Worm (Caenorhabditis elegans) whole organism, L3 larva: ENCODE data around the gene his-71.
A peak's percentile ranks its signal among the peaks of the same experiment; 100 is the strongest.

Source experiments
- ZK546.5 ChIP-seq: sonication (generic microtip); optimal IDR thresholded peaks from 2 replicates; lab custom pipeline; 2017; ENCODE audit warnings: missing biosample characterization, missing genetic modification characterization
- ama-1 ChIP-seq: fragments of 150-350 bp; optimal IDR thresholded peaks from 2 replicates; lab custom pipeline; 2018
- ceh-16 ChIP-seq: sonication (generic microtip); optimal IDR thresholded peaks from 2 replicates; lab custom pipeline; 2017; ENCODE audit warnings: missing biosample characterization, missing genetic modification characterization
- ceh-28 ChIP-seq: fragments of 150-350 bp; optimal IDR thresholded peaks from 2 replicates; lab custom pipeline; 2014; ENCODE audit warnings: missing biosample characterization, missing genetic modification reagents, missing genetic modification characterization
- ceh-9 ChIP-seq: sonication (generic microtip); optimal IDR thresholded peaks from 2 replicates; lab custom pipeline; 2018; ENCODE audit warnings: missing biosample characterization, missing genetic modification characterization
- daf-12 ChIP-seq: fragments of 150-350 bp; optimal IDR thresholded peaks from 2 replicates; lab custom pipeline; 2014; ENCODE audit warnings: missing biosample characterization, missing genetic modification reagents, missing genetic modification characterization
- egl-5 ChIP-seq: fragments of 150-350 bp; optimal IDR thresholded peaks from 2 replicates; lab custom pipeline; 2017; ENCODE audit warnings: missing biosample characterization, missing genetic modification reagents, missing genetic modification characterization, inconsistent platforms
- elt-2 ChIP-seq: sonication (generic microtip); optimal IDR thresholded peaks from 2 replicates; lab custom pipeline; 2016; ENCODE audit warnings: missing genetic modification reagents, mild to moderate bottlenecking, missing genetic modification characterization, missing compliant biosample characterization
- elt-3 ChIP-seq, 3 experiments: fragments of 150-350 bp in 1 of 3; sonication (generic microtip) in 2 of 3; optimal IDR thresholded peaks; 2 replicates in 2 of 3; 4 replicates in 1 of 3; lab custom pipeline; 2014 to 2017; ENCODE audit warnings: missing biosample characterization in 3 of 3, missing genetic modification characterization in 3 of 3
- eor-1 ChIP-seq, 2 experiments: fragments of 150-350 bp; optimal IDR thresholded peaks; 2 replicates each; lab custom pipeline; 2014 to 2018; ENCODE audit warnings: missing biosample characterization in 2 of 2, missing genetic modification characterization in 2 of 2
- fkh-10 ChIP-seq: sonication (generic microtip); optimal IDR thresholded peaks from 2 replicates; lab custom pipeline; 2017; ENCODE audit warnings: missing biosample characterization, missing genetic modification reagents, missing genetic modification characterization
- fkh-2 ChIP-seq: fragments of 150-350 bp; optimal IDR thresholded peaks from 2 replicates; lab custom pipeline; 2014; ENCODE audit warnings: missing biosample characterization, missing genetic modification reagents, missing genetic modification characterization
- fos-1 ChIP-seq: fragments of 150-350 bp; optimal IDR thresholded peaks from 2 replicates; lab custom pipeline; 2014; ENCODE audit warnings: missing biosample characterization, missing genetic modification characterization
- hmg-11 ChIP-seq: sonication (generic microtip); optimal IDR thresholded peaks from 2 replicates; lab custom pipeline; 2016; ENCODE audit warnings: missing genetic modification characterization, missing compliant biosample characterization
- jun-1 ChIP-seq: fragments of 150-350 bp; optimal IDR thresholded peaks from 2 replicates; lab custom pipeline; 2014; ENCODE audit warnings: missing biosample characterization, missing genetic modification reagents, missing genetic modification characterization
- lin-15B ChIP-seq: fragments of 150-350 bp; optimal IDR thresholded peaks from 2 replicates; lab custom pipeline; 2014; ENCODE audit warnings: missing biosample characterization, missing genetic modification characterization
- lin-39 ChIP-seq: fragments of 150-350 bp; optimal IDR thresholded peaks from 2 replicates; lab custom pipeline; 2018; ENCODE audit warnings: missing biosample characterization, missing genetic modification reagents, missing genetic modification characterization
- lsy-12 ChIP-seq: sonication (generic microtip); optimal IDR thresholded peaks from 2 replicates; lab custom pipeline; 2016; ENCODE audit warnings: mild to moderate bottlenecking, missing genetic modification characterization, missing compliant biosample characterization
- mdl-1 ChIP-seq: fragments of 150-350 bp; optimal IDR thresholded peaks from 2 replicates; lab custom pipeline; 2014; ENCODE audit warnings: missing biosample characterization, missing genetic modification characterization
- mml-1 ChIP-seq: fragments of 150-350 bp; sonication (generic microtip); optimal IDR thresholded peaks from 3 replicates; lab custom pipeline; 2014; ENCODE audit warnings: missing biosample characterization, missing genetic modification characterization
- nfya-1 ChIP-seq: sonication (generic microtip); optimal IDR thresholded peaks from 2 replicates; lab custom pipeline; 2017; ENCODE audit warnings: missing genetic modification characterization, mild to moderate bottlenecking, missing compliant biosample characterization, antibody characterized with exemption, moderate library complexity; ENCODE audit not compliant: insufficient read depth
- nhr-12 ChIP-seq: fragments of 150-350 bp; optimal IDR thresholded peaks from 2 replicates; lab custom pipeline; 2014; ENCODE audit warnings: missing biosample characterization, missing genetic modification characterization
- nhr-23 ChIP-seq: fragments of 150-350 bp; optimal IDR thresholded peaks from 2 replicates; lab custom pipeline; 2014; ENCODE audit warnings: missing biosample characterization, missing genetic modification reagents, missing genetic modification characterization
- nhr-25 ChIP-seq: sonication (generic microtip); optimal IDR thresholded peaks from 2 replicates; lab custom pipeline; 2017; ENCODE audit warnings: missing biosample characterization, missing genetic modification characterization
- nhr-43 ChIP-seq: sonication (generic microtip); optimal IDR thresholded peaks from 2 replicates; lab custom pipeline; 2016; ENCODE audit warnings: mild to moderate bottlenecking, missing genetic modification characterization, missing compliant biosample characterization; ENCODE audit not compliant: poor library complexity, severe bottlenecking
- nhr-67 ChIP-seq: fragments of 150-350 bp; optimal IDR thresholded peaks from 2 replicates; lab custom pipeline; 2014; ENCODE audit warnings: missing biosample characterization, missing genetic modification characterization
- nhr-76 ChIP-seq: fragments of 150-350 bp; sonication (generic microtip); optimal IDR thresholded peaks from 5 replicates; lab custom pipeline; 2014; ENCODE audit warnings: missing biosample characterization, missing genetic modification characterization
- nhr-77 ChIP-seq: fragments of 150-350 bp; optimal IDR thresholded peaks from 2 replicates; lab custom pipeline; 2014; ENCODE audit warnings: missing biosample characterization, missing genetic modification characterization
- pha-4 ChIP-seq: fragments of 150-350 bp; optimal IDR thresholded peaks from 2 replicates; lab custom pipeline; 2014; ENCODE audit warnings: missing biosample characterization, missing genetic modification reagents, missing genetic modification characterization
- pqm-1 ChIP-seq: fragments of 150-350 bp; optimal IDR thresholded peaks from 2 replicates; lab custom pipeline; 2017; ENCODE audit warnings: missing biosample characterization, missing genetic modification characterization, inconsistent platforms
- sea-2 ChIP-seq: fragments of 150-350 bp; sonication (generic microtip); optimal IDR thresholded peaks from 4 replicates; lab custom pipeline; 2014; ENCODE audit warnings: missing biosample characterization, missing genetic modification reagents, missing genetic modification characterization
- skn-1 ChIP-seq: fragments of 150-350 bp; optimal IDR thresholded peaks from 2 replicates; lab custom pipeline; 2014; ENCODE audit warnings: missing biosample characterization, missing genetic modification characterization
- snpc-4 ChIP-seq: fragments of 150-350 bp; optimal IDR thresholded peaks from 2 replicates; lab custom pipeline; 2014; ENCODE audit warnings: missing biosample characterization, missing genetic modification characterization
- unc-39 ChIP-seq: sonication (generic microtip); optimal IDR thresholded peaks from 4 replicates; lab custom pipeline; 2017; ENCODE audit warnings: missing biosample characterization, missing genetic modification characterization
- unc-62 ChIP-seq: fragments of 150-350 bp; sonication (generic microtip); optimal IDR thresholded peaks from 4 replicates; lab custom pipeline; 2014; ENCODE audit warnings: missing biosample characterization, missing genetic modification reagents, missing genetic modification characterization
- zag-1 ChIP-seq: fragments of 150-350 bp; optimal IDR thresholded peaks from 2 replicates; lab custom pipeline; 2014; ENCODE audit warnings: missing biosample characterization, missing genetic modification characterization

his-71 gene

ce11 chrX:8018441-8018840, 36.6 kb upstream of the his-71 start:
- no peak for TF ChIP-seq nhr-43 (tag; lab: Kevin White, UChicago)
- peak; percentile 30 for TF ChIP-seq jun-1 (tag; lab: Kevin White, UChicago)
- peak; percentile 24 for TF ChIP-seq elt-2 (tag; lab: Kevin White, UChicago)
- no peak for TF ChIP-seq nhr-12
- TF ChIP-seq nhr-25 (tag; lab: Kevin White, UChicago), result peak; percentile 31
- peak; percentile 93 for TF ChIP-seq ama-1 (lab: Kevin White, UChicago)
- TF ChIP-seq nhr-67 (tag; lab: Kevin White, UChicago), result no peak
- TF ChIP-seq nhr-23 (tag; lab: Kevin White, UChicago), result peak; percentile 7
- TF ChIP-seq pha-4, result peak; percentile 91
- TF ChIP-seq egl-5, result peak; percentile 7

ce11 chrX:8017759-8018158, 35.9 kb upstream of the his-71 start, which contains the start of gene C34D10.5:
C34D10.5 (plus strand) TSS chrX:8018027.
- TF ChIP-seq pqm-1 (tag; lab: Kevin White, UChicago) (peak; percentile 7), nhr-25 (tag; lab: Kevin White, UChicago) (no peak), ama-1 (lab: Kevin White, UChicago) (peak; percentile 48), elt-2 (tag; lab: Kevin White, UChicago) (peak; percentile 60)

ce11 chrX:8017305-8017704, 35.4 kb upstream of the his-71 start:
- peak; percentile 69 for TF ChIP-seq nfya-1 (tag; lab: Kevin White, UChicago)
- no peak for TF ChIP-seq nhr-76
- TF ChIP-seq nhr-77 (tag; lab: Kevin White, UChicago), result no peak
- TF ChIP-seq skn-1 (tag; lab: Kevin White, UChicago), result no peak
- no peak for TF ChIP-seq ZK546.5 (tag; lab: Kevin White, UChicago)
- peak; percentile 4 for TF ChIP-seq mdl-1
- TF ChIP-seq ceh-9 (tag; lab: Kevin White, UChicago), result no peak
- TF ChIP-seq snpc-4 (tag; lab: Kevin White, UChicago), result no peak
- peak; percentile 46 for TF ChIP-seq lsy-12 (tag; lab: Kevin White, UChicago)
- TF ChIP-seq unc-62 (GFP tag; lab: Kevin White, UChicago), result no peak
- TF ChIP-seq nhr-23 (tag; lab: Kevin White, UChicago), result no peak
- TF ChIP-seq nhr-12, result no peak
- TF ChIP-seq fkh-10, result peak; percentile 24
- no peak for TF ChIP-seq eor-1 (tag; optimal IDR thresholded peaks at IDR 0.05; lab: Kevin White, UChicago)
- peak; percentile 76 for TF ChIP-seq lin-39
- TF ChIP-seq hmg-11, result peak; percentile 81
- TF ChIP-seq pha-4, result peak; percentile 26
- no peak for TF ChIP-seq sea-2 (GFP tag; lab: Kevin White, UChicago)
- no peak for TF ChIP-seq nhr-43 (tag; lab: Kevin White, UChicago)
- TF ChIP-seq unc-39 (tag; lab: Kevin White, UChicago), result no peak
- TF ChIP-seq elt-3 (tag; optimal IDR thresholded peaks at IDR 0.05; lab: Kevin White, UChicago), result no peak
- TF ChIP-seq lin-15B (tag; lab: Kevin White, UChicago), result no peak
- no peak for TF ChIP-seq zag-1 (tag; lab: Kevin White, UChicago)
- TF ChIP-seq, all 47 proteins: peak for 7

- TF ChIP-seq nfya-1 (tag; lab: Kevin White, UChicago) (peak; percentile 12), mml-1 (no peak), lin-39 (no peak), fkh-2 (no peak), unc-39 (tag; lab: Kevin White, UChicago) (no peak)
Observed at ce11 chrX:8015889-8016288, 34.0 kb upstream of the his-71 start.

- TF ChIP-seq pqm-1 (tag; lab: Kevin White, UChicago) (peak; percentile 43), skn-1 (tag; lab: Kevin White, UChicago) (peak; percentile 19), lsy-12 (tag; lab: Kevin White, UChicago) (no peak), nhr-23 (tag; lab: Kevin White, UChicago) (no peak), daf-12 (no peak), pha-4 (peak; percentile 47), jun-1 (tag; lab: Kevin White, UChicago) (peak; percentile 35), elt-2 (tag; lab: Kevin White, UChicago) (peak; percentile 91), fos-1 (tag; lab: Kevin White, UChicago) (no peak), ceh-28 (tag; lab: Kevin White, UChicago) (peak; percentile 34), ceh-16 (tag; lab: Kevin White, UChicago) (no peak)
Observed at ce11 chrX:8014407-8015003, 32.6 kb upstream of the his-71 start, which contains the start of gene unk-1. unk-1 (plus strand) TSS chrX:8014983.
